Fruit fly (Drosophila melanogaster) whole organism, embryonic: ENCODE results near the gene btz.
A peak's percentile ranks its signal among the peaks of the same experiment; 100 is the strongest.

ENCODE experiments used
- Adf1 ChIP-seq: fragments of 200-800 bp; sonication (Bioruptor generic); IDR thresholded peaks from 2 replicates; pipeline ENCODE4 v1.3.6; 2022; ENCODE audit warnings: missing biosample characterization, missing genetic modification characterization
- Asciz ChIP-seq: fragments of 200-800 bp; sonication (Bioruptor generic); optimal IDR thresholded peaks from 2 replicates; lab custom pipeline; 2017; ENCODE audit warnings: missing biosample characterization, mild to moderate bottlenecking, missing genetic modification characterization, missing genetic modification reagents
- Awh ChIP-seq: fragments of 200-800 bp; sonication (Bioruptor generic); IDR thresholded peaks from 2 replicates; pipeline ENCODE4, ENCODE4 v1.3.6; 2022; ENCODE audit warnings: missing biosample characterization, missing genetic modification characterization
- CG12659 ChIP-seq: fragments of 200-800 bp; sonication (Bioruptor generic); optimal IDR thresholded peaks from 3 replicates; lab custom pipeline; 2017; ENCODE audit warnings: mild to moderate bottlenecking, missing biosample characterization, missing genetic modification reagents, missing genetic modification characterization
- CG14860 ChIP-seq: fragments of 200-800 bp; sonication (Bioruptor generic); IDR thresholded peaks from 3 replicates; pipeline ENCODE4 v1.3.6; 2022; ENCODE audit warnings: missing biosample characterization, missing genetic modification characterization; ENCODE audit not compliant: partially characterized antibody
- CG18599 ChIP-seq: fragments of 200-800 bp; sonication (Bioruptor generic); optimal IDR thresholded peaks from 3 replicates; lab custom pipeline; 2017; ENCODE audit warnings: missing biosample characterization, missing genetic modification characterization, mild to moderate bottlenecking, moderate library complexity, missing genetic modification reagents
- CG18764 ChIP-seq: fragments of 200-800 bp; sonication (Bioruptor generic); optimal IDR thresholded peaks from 3 replicates; lab custom pipeline; 2016; ENCODE audit warnings: missing biosample characterization, missing genetic modification characterization
- CG2116 ChIP-seq: fragments of 200-800 bp; sonication (Bioruptor generic); optimal IDR thresholded peaks from 3 replicates; lab custom pipeline; 2018; ENCODE audit warnings: missing biosample characterization, mild to moderate bottlenecking, missing genetic modification characterization
- CG2889 ChIP-seq: fragments of 200-800 bp; sonication (Bioruptor generic); IDR thresholded peaks from 3 replicates; pipeline ENCODE4 v1.3.6; 2022; ENCODE audit warnings: missing biosample characterization, missing genetic modification characterization
- CG31365 ChIP-seq: fragments of 200-800 bp; sonication (Bioruptor generic); optimal IDR thresholded peaks from 2 replicates; lab custom pipeline; 2018; ENCODE audit warnings: missing biosample characterization, mild to moderate bottlenecking, missing genetic modification characterization
- CG32532 ChIP-seq: fragments of 200-800 bp; sonication (Bioruptor generic); IDR thresholded peaks from 2 replicates; pipeline ENCODE4 v1.3.6; 2022; ENCODE audit warnings: missing biosample characterization, missing genetic modification characterization
- CG3281 ChIP-seq: fragments of 200-800 bp; sonication (Bioruptor generic); optimal IDR thresholded peaks from 3 replicates; lab custom pipeline; 2017; ENCODE audit warnings: missing biosample characterization, mild to moderate bottlenecking, missing genetic modification characterization
- CG3407 ChIP-seq: fragments of 200-800 bp; sonication (Bioruptor generic); optimal IDR thresholded peaks from 2 replicates; lab custom pipeline; 2018; ENCODE audit warnings: missing biosample characterization, mild to moderate bottlenecking, missing genetic modification characterization
- CG4617 ChIP-seq: fragments of 200-800 bp; sonication (Bioruptor generic); optimal IDR thresholded peaks from 3 replicates; lab custom pipeline; 2016; ENCODE audit warnings: missing biosample characterization, missing genetic modification characterization, borderline replicate concordance
- CG4854 ChIP-seq: fragments of 200-800 bp; sonication (Bioruptor generic); optimal IDR thresholded peaks from 2 replicates; lab custom pipeline; 2016; ENCODE audit warnings: missing biosample characterization, missing genetic modification characterization, inconsistent platforms
- CG6791 ChIP-seq: fragments of 200-800 bp; sonication (Bioruptor generic); IDR thresholded peaks from 3 replicates; pipeline ENCODE4 v1.3.6; 2022; ENCODE audit warnings: missing biosample characterization, missing genetic modification characterization; ENCODE audit not compliant: partially characterized antibody
- CG7963 ChIP-seq: fragments of 200-800 bp; sonication (Bioruptor generic); IDR thresholded peaks from 3 replicates; pipeline ENCODE4 v1.3.6; 2022; ENCODE audit warnings: missing biosample characterization, missing genetic modification characterization; ENCODE audit not compliant: partially characterized antibody
- CG8290 ChIP-seq, 3 experiments: fragments of 200-800 bp; sonication (Bioruptor generic); optimal IDR thresholded peaks; 2 replicates each; lab custom pipeline; 2016 to 2019; ENCODE audit warnings: missing biosample characterization in 3 of 3, missing genetic modification characterization in 3 of 3, mild to moderate bottlenecking in 2 of 3, moderate library complexity in 1 of 3
- CG9876 ChIP-seq: fragments of 200-800 bp; sonication (Bioruptor generic); optimal IDR thresholded peaks from 2 replicates; lab custom pipeline; 2016; ENCODE audit warnings: missing biosample characterization, missing genetic modification characterization
- CTCF ChIP-seq: fragments of 200-800 bp; sonication (Bioruptor generic); optimal IDR thresholded peaks from 2 replicates; lab custom pipeline; 2017; ENCODE audit warnings: missing biosample characterization, mild to moderate bottlenecking, missing genetic modification characterization, moderate library complexity
- CkIIα-i1 ChIP-seq: fragments of 200-800 bp; sonication (Bioruptor generic); IDR thresholded peaks from 2 replicates; pipeline ENCODE4 v1.3.6; 2022; ENCODE audit warnings: missing biosample characterization, missing genetic modification characterization
- Dref ChIP-seq: fragments of 200-800 bp; sonication (Bioruptor generic); IDR thresholded peaks from 2 replicates; pipeline ENCODE4 v1.3.6; 2022; ENCODE audit warnings: missing biosample characterization, missing genetic modification characterization
- ERR ChIP-seq: fragments of 200-800 bp; sonication (Bioruptor generic); optimal IDR thresholded peaks from 2 replicates; lab custom pipeline; 2016; ENCODE audit warnings: missing biosample characterization, missing genetic modification characterization
- Eip74EF ChIP-seq, 2 experiments: fragments of 200-800 bp in 1 of 2; fragments of >200 bp in 1 of 2; sonication (Bioruptor generic) in 1 of 2; optimal IDR thresholded peaks; 2 replicates each; lab custom pipeline; 2017 to 2019; ENCODE audit warnings: missing biosample characterization in 2 of 2, missing genetic modification characterization in 2 of 2, mild to moderate bottlenecking in 1 of 2, moderate library complexity in 1 of 2
- Ets65A ChIP-seq: fragments of 200-800 bp; sonication (Bioruptor generic); peaks from one replicate; lab custom pipeline; 2016; ENCODE audit warnings: missing biosample characterization, missing genetic modification characterization
- HmgD ChIP-seq: fragments of 200-800 bp; sonication (Bioruptor generic); optimal IDR thresholded peaks from 3 replicates; lab custom pipeline; 2016; ENCODE audit warnings: missing biosample characterization, missing genetic modification characterization
- HmgZ ChIP-seq: fragments of 200-800 bp; sonication (Bioruptor generic); optimal IDR thresholded peaks from 2 replicates; lab custom pipeline; 2018; ENCODE audit warnings: missing biosample characterization, mild to moderate bottlenecking, missing genetic modification characterization
- Hr3 ChIP-seq: fragments of 200-800 bp; sonication (Bioruptor generic); optimal IDR thresholded peaks from 3 replicates; lab custom pipeline; 2016; ENCODE audit warnings: missing biosample characterization, missing genetic modification characterization
- Lhr ChIP-seq: fragments of 200-800 bp; sonication (Bioruptor generic); optimal IDR thresholded peaks from 3 replicates; lab custom pipeline; 2017; ENCODE audit warnings: mild to moderate bottlenecking, missing biosample characterization, missing genetic modification reagents, missing genetic modification characterization
- MESR4 ChIP-seq: fragments of 200-800 bp; sonication (Bioruptor generic); optimal IDR thresholded peaks from 2 replicates; lab custom pipeline; 2018; ENCODE audit warnings: missing biosample characterization, mild to moderate bottlenecking, missing genetic modification characterization, moderate library complexity
- Oaz ChIP-seq: fragments of 200-800 bp; sonication (Bioruptor generic); IDR thresholded peaks from 2 replicates; pipeline ENCODE4 v1.3.6; 2022; ENCODE audit warnings: missing biosample characterization, missing genetic modification characterization
- Opbp ChIP-seq: fragments of 200-800 bp; sonication (Bioruptor generic); IDR thresholded peaks from 3 replicates; pipeline ENCODE4 v1.3.6; 2022; ENCODE audit warnings: missing biosample characterization, missing genetic modification characterization; ENCODE audit not compliant: partially characterized antibody
- Ptx1 ChIP-seq: fragments of 200-800 bp; sonication (Bioruptor generic); IDR thresholded peaks from 2 replicates; pipeline ENCODE4 v1.3.6; 2022; ENCODE audit warnings: missing biosample characterization, missing genetic modification characterization
- Side ChIP-seq: fragments of 200-800 bp; sonication (Bioruptor generic); optimal IDR thresholded peaks from 2 replicates; lab custom pipeline; 2016; ENCODE audit warnings: missing biosample characterization, missing genetic modification characterization
- Ssrp ChIP-seq: fragments of 200-800 bp; sonication (Bioruptor generic); optimal IDR thresholded peaks from 2 replicates; lab custom pipeline; 2018; ENCODE audit warnings: missing biosample characterization, mild to moderate bottlenecking, missing genetic modification characterization, moderate library complexity
- Usf ChIP-seq: fragments of 200-800 bp; sonication (Bioruptor generic); optimal IDR thresholded peaks from 2 replicates; lab custom pipeline; 2017; ENCODE audit warnings: missing genotype, missing biosample characterization, missing genetic modification characterization
- al ChIP-seq: fragments of 200-800 bp; sonication (Bioruptor generic); IDR thresholded peaks from 2 replicates; pipeline ENCODE4 v1.3.6; 2022; ENCODE audit warnings: missing biosample characterization, missing genetic modification characterization
- chinmo ChIP-seq: fragments of 200-800 bp; sonication (Bioruptor generic); IDR thresholded peaks from 4 replicates; pipeline ENCODE4 v1.3.6; 2022; ENCODE audit warnings: missing biosample characterization, missing genetic modification characterization; ENCODE audit not compliant: partially characterized antibody
- crc ChIP-seq: fragments of 200-800 bp; sonication (Bioruptor generic); optimal IDR thresholded peaks from 2 replicates; lab custom pipeline; 2016; ENCODE audit warnings: missing biosample characterization, missing genetic modification characterization
- ewg ChIP-seq: fragments of 200-800 bp; sonication (Bioruptor generic); optimal IDR thresholded peaks from 3 replicates; lab custom pipeline; 2017; ENCODE audit warnings: mild to moderate bottlenecking, missing biosample characterization, missing genetic modification reagents, missing genetic modification characterization
- fd64A ChIP-seq: fragments of 200-800 bp; sonication (Bioruptor generic); optimal IDR thresholded peaks from 3 replicates; lab custom pipeline; 2018; ENCODE audit warnings: missing biosample characterization, mild to moderate bottlenecking, missing genetic modification characterization
- gfzf ChIP-seq: fragments of 200-800 bp; sonication (Bioruptor generic); optimal IDR thresholded peaks from 2 replicates; lab custom pipeline; 2016; ENCODE audit warnings: missing biosample characterization, mild to moderate bottlenecking, missing genetic modification characterization, moderate library complexity
- ham ChIP-seq: fragments of 200-800 bp; sonication (Bioruptor generic); IDR thresholded peaks from 2 replicates; pipeline ENCODE4 v1.3.6; 2022; ENCODE audit warnings: missing biosample characterization, missing genetic modification characterization
- klu ChIP-seq: fragments of 200-800 bp; sonication (Bioruptor generic); IDR thresholded peaks from 2 replicates; pipeline ENCODE4 v1.3.6; 2022; ENCODE audit warnings: missing biosample characterization, missing genetic modification characterization
- lbe ChIP-seq: fragments of 200-800 bp; sonication (Bioruptor generic); optimal IDR thresholded peaks from 2 replicates; lab custom pipeline; 2016; ENCODE audit warnings: missing biosample characterization, mild to moderate bottlenecking, missing genetic modification characterization
- prd ChIP-seq, 3 experiments: fragments of >200 bp in 2 of 3; fragments of 200-800 bp in 1 of 3; sonication (Bioruptor generic) in 1 of 3; optimal IDR thresholded peaks in 2 of 3; IDR thresholded peaks in 1 of 3; 2 replicates in 2 of 3; 3 replicates in 1 of 3; pipeline versions ENCODE4 v1.3.6 to Lab custom; 2017 to 2022; ENCODE audit warnings: missing biosample characterization in 1 of 3, missing genetic modification characterization in 1 of 3
- rib ChIP-seq: fragments of 200-800 bp; sonication (Bioruptor generic); IDR thresholded peaks from 2 replicates; pipeline ENCODE4 v1.3.6; 2022; ENCODE audit warnings: missing biosample characterization, missing genetic modification characterization
- sqz ChIP-seq: fragments of 200-800 bp; sonication (Bioruptor generic); optimal IDR thresholded peaks from 3 replicates; lab custom pipeline; 2018; ENCODE audit warnings: missing biosample characterization, mild to moderate bottlenecking, missing genetic modification characterization
- sr ChIP-seq: fragments of 200-800 bp; sonication (Bioruptor generic); IDR thresholded peaks from 3 replicates; pipeline ENCODE4 v1.3.6; 2022; ENCODE audit warnings: missing biosample characterization, missing genetic modification characterization
- stwl ChIP-seq: fragments of 200-800 bp; sonication (Bioruptor generic); optimal IDR thresholded peaks from 3 replicates; lab custom pipeline; 2018; ENCODE audit warnings: missing biosample characterization, mild to moderate bottlenecking, missing genetic modification characterization, moderate library complexity

The btz gene

dm6 chr3R:27651710-27652109, 48.5 kb upstream of the btz start (continued):
- TF ChIP-seq Side (GFP tag; lab: Kevin White, UChicago) (no peak), sr (GFP tag; lab: Robert Waterston, UW) (no peak), klu (GFP tag; lab: Robert Waterston, UW) (no peak), Ets65A (GFP tag; lab: Kevin White, UChicago) (peak; percentile 68), HmgZ (tag; lab: Kevin White, UChicago) (peak; percentile 18), CG32532 (GFP tag; lab: Robert Waterston, UW) (no peak), CG3407 (GFP tag; lab: Kevin White, UChicago) (no peak), chinmo (GFP tag; lab: Robert Waterston, UW) (no peak), crc (GFP tag; lab: Kevin White, UChicago) (no peak), Opbp (peak; percentile 32; the same call in 1 of the 3 replicates), CG2889 (GFP tag; lab: Robert Waterston, UW) (no peak), prd (optimal IDR thresholded peaks at IDR 0.05; lab: Kevin White, UChicago) (no peak), prd (GFP tag; IDR thresholded peaks at IDR 0.05; lab: Robert Waterston, UW) (no peak), CG8290 (GFP tag; optimal IDR thresholded peaks at IDR 0.05; lab: Kevin White, UChicago) (no peak), CG8290 (tag; optimal IDR thresholded peaks at IDR 0.05; lab: Kevin White, UChicago) (peak in 1 of 2 experiments; percentile 67), Usf (GFP tag; lab: Kevin White, UChicago) (no peak), sqz (no peak), Oaz (GFP tag; lab: Robert Waterston, UW) (no peak), Eip74EF (GFP tag; optimal IDR thresholded peaks at IDR 0.05; lab: Kevin White, UChicago) (no peak), CG12659 (GFP tag; lab: Kevin White, UChicago) (peak; percentile 7), CG31365 (tag; lab: Kevin White, UChicago) (peak; percentile 95), HmgD (GFP tag; lab: Kevin White, UChicago) (no peak), CG18764 (GFP tag; lab: Kevin White, UChicago) (no peak), Ssrp (tag; lab: Kevin White, UChicago) (no peak), Lhr (peak; percentile 32), Asciz (GFP tag; lab: Kevin White, UChicago) (no peak), Dref (GFP tag; lab: Robert Waterston, UW) (no peak), Hr3 (GFP tag; lab: Kevin White, UChicago) (no peak), stwl (tag; lab: Kevin White, UChicago) (peak; percentile 28), Awh (GFP tag; lab: Robert Waterston, UW) (no peak), fd64A (GFP tag; lab: Kevin White, UChicago) (no peak), rib (no peak), gfzf (no peak), CG9876 (no peak)

DNA sequence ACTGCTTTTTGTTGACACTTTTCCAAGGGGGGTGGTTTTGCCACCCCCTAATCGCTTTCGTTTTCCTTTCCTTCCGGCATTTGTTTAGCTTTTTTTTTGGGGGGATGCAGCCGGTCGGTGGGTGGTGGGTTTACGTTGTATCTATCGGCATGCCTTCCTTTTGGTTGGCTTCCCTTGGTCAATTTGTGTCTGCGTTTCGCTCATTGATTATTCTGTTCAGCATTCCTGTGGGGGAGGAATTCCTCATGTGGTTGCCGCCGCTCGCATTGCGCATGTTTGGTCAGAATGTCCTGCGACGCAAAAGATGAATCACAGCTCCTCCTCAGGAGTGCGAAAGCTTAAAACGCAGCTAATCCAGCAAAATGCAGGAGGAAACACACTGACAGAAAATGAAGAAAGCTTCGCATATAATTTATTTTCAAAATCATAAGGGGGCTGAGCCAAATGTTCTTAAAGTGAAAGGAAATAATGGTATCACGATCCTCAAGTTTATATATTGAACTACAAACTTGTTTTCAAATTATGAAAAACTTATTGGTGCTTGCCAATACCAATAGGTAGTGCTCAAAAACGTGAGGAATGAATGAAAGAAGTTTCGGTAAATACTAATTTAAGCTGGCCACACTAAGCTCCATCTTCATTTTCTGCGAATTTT, 47.9 kb upstream of the btz start, which contains the start of gene RpS10a:
RpS10a (plus strand) TSS at position 605 of the 655 bp plus-strand sequence.
- TF ChIP-seq CG2116 (GFP tag; lab: Kevin White, UChicago) (no peak), CG4854 (GFP tag; lab: Kevin White, UChicago) (no peak), lbe (GFP tag; lab: Kevin White, UChicago) (no peak), CG4617 (no peak), CG6791 (GFP tag; lab: Robert Waterston, UW) (peak; percentile 81; the same call in 2 of the 3 replicates), ham (GFP tag; lab: Robert Waterston, UW) (no peak), CG7963 (GFP tag; lab: Robert Waterston, UW) (no peak), CG3281 (GFP tag; lab: Kevin White, UChicago) (no peak), Adf1 (GFP tag; lab: Robert Waterston, UW) (no peak), ewg (GFP tag; lab: Kevin White, UChicago) (peak; percentile 58), CG18599 (GFP tag; lab: Kevin White, UChicago) (peak; percentile 19), CTCF (no peak), MESR4 (GFP tag; lab: Kevin White, UChicago) (no peak), Ptx1 (GFP tag; lab: Robert Waterston, UW) (no peak), al (no peak), CkIIα-i1 (no peak), CG14860 (GFP tag; lab: Robert Waterston, UW) (0 out of 3 replicates have a peak, but pooled peaks have one; percentile 27), ERR (GFP tag; lab: Kevin White, UChicago) (no peak)
